Worm (Caenorhabditis elegans) whole organism, L2 larva: ENCODE data around the gene F40A3.3.

Source experiments
- alr-1 ChIP-seq: fragments of 150-350 bp; optimal IDR thresholded peaks from 2 replicates; lab custom pipeline; 2014; ENCODE audit warnings: missing biosample characterization, missing genetic modification characterization
- aly-2 ChIP-seq: fragments of 150-350 bp; optimal IDR thresholded peaks from 2 replicates; lab custom pipeline; 2014; ENCODE audit warnings: missing biosample characterization, missing genetic modification characterization
- ama-1 ChIP-seq: fragments of 150-350 bp; optimal IDR thresholded peaks from 2 replicates; lab custom pipeline; 2018; ENCODE audit warnings: inconsistent platforms
- ceh-82 ChIP-seq: fragments of 150-350 bp; optimal IDR thresholded peaks from 2 replicates; lab custom pipeline; 2014; ENCODE audit warnings: missing biosample characterization, missing genetic modification characterization
- dmd-4 ChIP-seq: sonication (generic microtip); optimal IDR thresholded peaks from 2 replicates; lab custom pipeline; 2017; ENCODE audit warnings: missing biosample characterization, missing genetic modification characterization
- elt-1 ChIP-seq: fragments of 150-350 bp; optimal IDR thresholded peaks from 2 replicates; lab custom pipeline; 2014; ENCODE audit warnings: missing biosample characterization, missing genetic modification characterization
- fos-1 ChIP-seq: fragments of 150-350 bp; optimal IDR thresholded peaks from 2 replicates; lab custom pipeline; 2014; ENCODE audit warnings: missing biosample characterization, missing genetic modification characterization
- gmeb-1 ChIP-seq: fragments of 150-350 bp; optimal IDR thresholded peaks from 2 replicates; lab custom pipeline; 2014; ENCODE audit warnings: missing biosample characterization, missing genetic modification characterization
- mdl-1 ChIP-seq, 2 experiments: fragments of 150-350 bp in 1 of 2; sonication (generic microtip) in 1 of 2; optimal IDR thresholded peaks; 2 replicates each; lab custom pipeline; 2017; ENCODE audit warnings: missing biosample characterization in 2 of 2, missing genetic modification characterization in 2 of 2
- nhr-77 ChIP-seq: fragments of 150-350 bp; optimal IDR thresholded peaks from 2 replicates; lab custom pipeline; 2014; ENCODE audit warnings: missing biosample characterization, missing genetic modification characterization
- skn-1 ChIP-seq: sonication (generic microtip); optimal IDR thresholded peaks from 2 replicates; lab custom pipeline; 2017; ENCODE audit warnings: missing biosample characterization, missing genetic modification characterization
- snpc-4 ChIP-seq: fragments of 150-350 bp; optimal IDR thresholded peaks from 2 replicates; lab custom pipeline; 2014; ENCODE audit warnings: missing biosample characterization, missing genetic modification characterization
- ztf-4 ChIP-seq: fragments of 150-350 bp; optimal IDR thresholded peaks from 2 replicates; lab custom pipeline; 2014; ENCODE audit warnings: missing biosample characterization, missing genetic modification characterization

- no peak for TF ChIP-seq snpc-4 (tag; lab: Kevin White, UChicago)
- no peak for TF ChIP-seq alr-1 (tag; lab: Kevin White, UChicago)
- no peak for TF ChIP-seq fos-1 (tag; lab: Kevin White, UChicago)
- no peak for TF ChIP-seq skn-1 (tag; lab: Kevin White, UChicago)
- no peak for TF ChIP-seq mdl-1 (tag; optimal IDR thresholded peaks at IDR 0.05; lab: Kevin White, UChicago)
- no peak for TF ChIP-seq dmd-4 (tag; lab: Kevin White, UChicago)
- no peak for TF ChIP-seq ztf-4 (tag; lab: Kevin White, UChicago)
- no peak for TF ChIP-seq ama-1 (lab: Kevin White, UChicago)
- TF ChIP-seq nhr-77 (tag; lab: Kevin White, UChicago) = no peak
- TF ChIP-seq ceh-82 (tag; lab: Kevin White, UChicago) = no peak
- no peak for TF ChIP-seq aly-2 (tag; lab: Kevin White, UChicago)
- no peak for TF ChIP-seq elt-1 (tag; lab: Kevin White, UChicago)
- no peak for TF ChIP-seq gmeb-1
Measured at ce11 chrV:7893812-7894381, 16.7 kb downstream of the F40A3.3 start, which contains the start of gene F40A3.6.
